Worm (Caenorhabditis elegans): Measurements from ENCODE around the gene F54D8.6.

Gene F54D8.6

ce11 chrIII:5120593-5120992, 17.8 kb downstream of the F54D8.6 start:
- TF ChIP-seq alr-1 (tag; optimal IDR thresholded peaks at IDR 0.05; ENCODE audit: borderline replicate concordance) (no peak), irx-1 (tag; optimal IDR thresholded peaks at IDR 0.05) (no peak), unc-86 (tag; optimal IDR thresholded peaks at IDR 0.05) (no peak), ztf-11 (tag; optimal IDR thresholded peaks at IDR 0.05) (peak in 1 of 2 experiments; percentile 52), elt-2 (tag; optimal IDR thresholded peaks at IDR 0.05) (no peak), mef-2 (tag; optimal IDR thresholded peaks at IDR 0.05) (no peak), tbx-2 (tag; optimal IDR thresholded peaks at IDR 0.05) (peak; percentile 96), snpc-4 (tag; optimal IDR thresholded peaks at IDR 0.05) (no peak), pag-3 (tag; optimal IDR thresholded peaks at IDR 0.05; ENCODE audit: borderline replicate concordance, insufficient read depth) (no peak), egl-27 (tag; optimal IDR thresholded peaks at IDR 0.05) (no peak)

- TF ChIP-seq vab-15 (tag; optimal IDR thresholded peaks at IDR 0.05) (no peak), mdl-1 (tag; optimal IDR thresholded peaks at IDR 0.05) (no peak), hpl-2 (GFP tag; optimal IDR thresholded peaks at IDR 0.05) (no peak), ceh-82 (tag; optimal IDR thresholded peaks at IDR 0.05) (no peak), egl-13 (tag; optimal IDR thresholded peaks at IDR 0.05) (no peak), sptf-1 (tag; optimal IDR thresholded peaks at IDR 0.05) (no peak), ceh-8 (GFP tag; optimal IDR thresholded peaks at IDR 0.05) (no peak), zag-1 (tag; optimal IDR thresholded peaks at IDR 0.05) (no peak), rnt-1 (tag; optimal IDR thresholded peaks at IDR 0.05) (no peak), fkh-10 (GFP tag; optimal IDR thresholded peaks at IDR 0.05) (no peak), mep-1 (tag; optimal IDR thresholded peaks at IDR 0.05) (no peak), mef-2 (tag; optimal IDR thresholded peaks at IDR 0.05) (no peak), zip-4 (GFP tag; optimal IDR thresholded peaks at IDR 0.05) (no peak), C16A3.4 (tag; optimal IDR thresholded peaks at IDR 0.05) (no peak), nhr-237 (tag; optimal IDR thresholded peaks at IDR 0.05) (no peak), nhr-71 (tag; optimal IDR thresholded peaks at IDR 0.05) (no peak), pag-3 (tag; optimal IDR thresholded peaks at IDR 0.05; ENCODE audit: borderline replicate concordance, insufficient read depth) (no peak), Y116A8C.19 (tag; optimal IDR thresholded peaks at IDR 0.05; ENCODE audit: borderline replicate concordance) (no peak)
These were observed 21.6 kb downstream of the F54D8.6 start for ce11 chrIII:5124385-5124784.

ce11 chrIII:5125759-5126158, 23.0 kb downstream of the F54D8.6 start:
- peak; percentile 92 for TF ChIP-seq tbx-2 (tag; optimal IDR thresholded peaks at IDR 0.05)
- no peak for TF ChIP-seq alr-1 (tag; optimal IDR thresholded peaks at IDR 0.05; ENCODE audit: borderline replicate concordance)

ce11 chrIII:5126988-5127387, 24.2 kb downstream of the F54D8.6 start:
- TF ChIP-seq fkh-4 (tag; optimal IDR thresholded peaks at IDR 0.05; ENCODE audit: borderline replicate concordance) (no peak), nhr-85 (tag) (peak; percentile 75), tbx-2 (tag; optimal IDR thresholded peaks at IDR 0.05) (peak; percentile 39), grh-1 (GFP tag; IDR thresholded peaks at IDR 0.05) (no peak), ceh-88 (GFP tag; IDR thresholded peaks at IDR 0.05) (no peak), ces-1 (GFP tag; optimal IDR thresholded peaks at IDR 0.05) (no peak), ets-5 (GFP tag; IDR thresholded peaks at IDR 0.05) (0 out of 2 replicates have a peak, but pooled peaks have one; percentile 28)

DNA sequence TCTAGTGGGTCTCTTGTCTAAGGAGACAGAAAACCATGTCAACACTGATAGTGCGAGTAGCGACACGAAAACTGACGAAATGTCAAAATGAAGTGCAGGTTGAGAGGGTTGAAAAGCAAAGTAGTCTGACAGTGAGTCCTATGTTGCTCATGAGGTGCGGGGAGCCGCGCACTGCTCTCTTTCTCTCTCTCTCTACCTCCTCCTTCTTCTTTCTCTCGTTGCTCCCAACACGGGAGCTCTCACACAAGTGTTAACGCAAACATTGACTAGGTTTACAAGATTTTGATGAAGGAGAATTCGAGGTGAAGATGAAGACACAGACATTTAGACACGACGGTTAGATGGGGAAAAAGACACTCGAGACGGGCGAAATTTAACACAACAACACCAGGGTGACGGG, 26.5 kb downstream of the F54D8.6 start:
- TF ChIP-seq ceh-63 (GFP tag; optimal IDR thresholded peaks at IDR 0.05) = no peak
- TF ChIP-seq ztf-11 (tag; optimal IDR thresholded peaks at IDR 0.05) = no peak
- TF ChIP-seq lin-39 (tag; optimal IDR thresholded peaks at IDR 0.05) = no peak
- TF ChIP-seq nhr-71 (tag; optimal IDR thresholded peaks at IDR 0.05) = peak; percentile 17
- TF ChIP-seq fkh-4 (tag; optimal IDR thresholded peaks at IDR 0.05; ENCODE audit: borderline replicate concordance) = no peak
- TF ChIP-seq unc-30 (tag; optimal IDR thresholded peaks at IDR 0.05) = no peak
- no peak for TF ChIP-seq elt-2 (tag; optimal IDR thresholded peaks at IDR 0.05)
- no peak for TF ChIP-seq nhr-85 (tag)
- TF ChIP-seq alr-1 (tag; optimal IDR thresholded peaks at IDR 0.05; ENCODE audit: borderline replicate concordance) = no peak
- peak in 1 of 2 experiments; percentile 23 for TF ChIP-seq lsy-2 (tag; optimal IDR thresholded peaks at IDR 0.05)
- no peak for TF ChIP-seq ceh-88 (GFP tag; IDR thresholded peaks at IDR 0.05)
- no peak for TF ChIP-seq dsc-1 (tag; optimal IDR thresholded peaks at IDR 0.05)
- no peak for TF ChIP-seq aha-1 (tag; optimal IDR thresholded peaks at IDR 0.05)
- no peak for TF ChIP-seq C16A3.4 (tag; optimal IDR thresholded peaks at IDR 0.05)
- TF ChIP-seq tbx-2 (tag; optimal IDR thresholded peaks at IDR 0.05) = peak; percentile 100
- no peak for TF ChIP-seq pax-3 (tag; optimal IDR thresholded peaks at IDR 0.05)
- no peak for TF ChIP-seq sup-37 (GFP tag; optimal IDR thresholded peaks at IDR 0.05)
- no peak for TF ChIP-seq unc-86 (tag; optimal IDR thresholded peaks at IDR 0.05)
- TF ChIP-seq egl-13 (tag; optimal IDR thresholded peaks at IDR 0.05) = no peak
- no peak for TF ChIP-seq C04F5.9 (tag; optimal IDR thresholded peaks at IDR 0.05)
- no peak for TF ChIP-seq nhr-20 (tag; optimal IDR thresholded peaks at IDR 0.05)
- no peak for TF ChIP-seq egl-27 (tag; optimal IDR thresholded peaks at IDR 0.05)
- no peak for TF ChIP-seq lin-13 (GFP tag; optimal IDR thresholded peaks at IDR 0.05)
- no peak for TF ChIP-seq nhr-12 (tag; optimal IDR thresholded peaks at IDR 0.05)

Data from whole organism, L1 larva.